Worm (Caenorhabditis elegans) whole organism, L4 larva: ENCODE data around the gene srx-39.

ENCODE experiments used
- F49E8.2 ChIP-seq: sonication (generic microtip); optimal IDR thresholded peaks from 2 replicates; lab custom pipeline; 2016; ENCODE audit warnings: missing compliant biosample characterization, mild to moderate bottlenecking, missing genetic modification characterization, borderline replicate concordance
- ctbp-1 ChIP-seq: fragments of 200-800 bp; sonication (Bioruptor generic); IDR thresholded peaks from 2 replicates; pipeline ENCODE4 v1.3.6; 2022; ENCODE audit warnings: missing genetic modification reagents, missing genetic modification characterization, missing compliant biosample characterization
- fos-1 ChIP-seq: fragments of 150-350 bp; optimal IDR thresholded peaks from 2 replicates; lab custom pipeline; 2014; ENCODE audit warnings: missing biosample characterization, missing genetic modification characterization
- unc-62 ChIP-seq, 3 experiments: fragments of 150-350 bp in 1 of 3; sonication (generic microtip); optimal IDR thresholded peaks in 2 of 3; peaks in 1 of 3; 1 replicate in 1 of 3; 2 replicates in 2 of 3; lab custom pipeline; 2014 to 2017; ENCODE audit warnings: missing biosample characterization in 3 of 3, missing genetic modification characterization in 3 of 3, missing genetic modification reagents in 3 of 3, missing genotype in 1 of 3

ce11 chrV:5204127-5204526 lies 46.6 kb upstream of the srx-39 start, which contains the start of gene ttc-37:
- TF ChIP-seq fos-1 (tag; lab: Kevin White, UChicago) (no peak), F49E8.2 (no peak), unc-62 (GFP tag; optimal IDR thresholded peaks at IDR 0.05 in 1 of 2; lab: Kevin White, UChicago) (no peak), unc-62 (tag; optimal IDR thresholded peaks at IDR 0.05; lab: Kevin White, UChicago) (no peak), ctbp-1 (no peak)
